Fruit fly (Drosophila melanogaster) whole organism, embryonic: ENCODE results near the gene CG31265.

Experiments used
- Ada2b ChIP-seq: fragments of 200-800 bp; sonication (Bioruptor generic); IDR thresholded peaks from 2 replicates; pipeline ENCODE4 v1.3.6; 2022; ENCODE audit warnings: missing biosample characterization, missing genetic modification characterization
- Adf1 ChIP-seq: fragments of 200-800 bp; sonication (Bioruptor generic); IDR thresholded peaks from 2 replicates; pipeline ENCODE4 v1.3.6; 2022; ENCODE audit warnings: missing biosample characterization, missing genetic modification characterization
- Blimp-1 ChIP-seq: fragments of 200-800 bp; sonication (Bioruptor generic); optimal IDR thresholded peaks from 3 replicates; lab custom pipeline; 2018; ENCODE audit warnings: missing biosample characterization, missing genetic modification characterization, mild to moderate bottlenecking, moderate library complexity, missing genetic modification reagents
- CG10321 ChIP-seq: fragments of 200-800 bp; sonication (Bioruptor generic); IDR thresholded peaks from 2 replicates; pipeline ENCODE4 v1.3.6; 2022; ENCODE audit warnings: missing biosample characterization, missing genetic modification characterization
- CG12104 ChIP-seq: fragments of 200-800 bp; sonication (Bioruptor generic); optimal IDR thresholded peaks from 3 replicates; lab custom pipeline; 2016; ENCODE audit warnings: missing biosample characterization, missing genetic modification characterization
- CG13123 ChIP-seq: fragments of 200-800 bp; sonication (Bioruptor generic); optimal IDR thresholded peaks from 2 replicates; lab custom pipeline; 2016; ENCODE audit warnings: missing biosample characterization, missing genetic modification characterization
- CG14014 ChIP-seq: fragments of 200-800 bp; sonication (Bioruptor generic); IDR thresholded peaks from 2 replicates; pipeline ENCODE4 v1.3.6; 2022; ENCODE audit warnings: missing biosample characterization, missing genetic modification characterization
- CG15011 ChIP-seq: fragments of 200-800 bp; sonication (Bioruptor generic); optimal IDR thresholded peaks from 3 replicates; lab custom pipeline; 2018; ENCODE audit warnings: missing biosample characterization, mild to moderate bottlenecking, missing genetic modification characterization
- CG15073 ChIP-seq: fragments of 200-800 bp; sonication (Bioruptor generic); optimal IDR thresholded peaks from 2 replicates; lab custom pipeline; 2016; ENCODE audit warnings: missing biosample characterization, missing genetic modification characterization
- CG17912 ChIP-seq: fragments of 200-800 bp; sonication (Bioruptor generic); optimal IDR thresholded peaks from 2 replicates; lab custom pipeline; 2018; ENCODE audit warnings: missing biosample characterization, mild to moderate bottlenecking, missing genetic modification characterization
- CG18011 ChIP-seq: fragments of 200-800 bp; sonication (Bioruptor generic); optimal IDR thresholded peaks from 2 replicates; lab custom pipeline; 2017; ENCODE audit warnings: missing biosample characterization, missing genetic modification characterization, mild to moderate bottlenecking, moderate library complexity, missing genotype
- CG18599 ChIP-seq: fragments of 200-800 bp; sonication (Bioruptor generic); optimal IDR thresholded peaks from 3 replicates; lab custom pipeline; 2017; ENCODE audit warnings: missing biosample characterization, missing genetic modification characterization, mild to moderate bottlenecking, moderate library complexity, missing genetic modification reagents
- CG18619 ChIP-seq: fragments of 200-800 bp; sonication (Bioruptor generic); optimal IDR thresholded peaks from 3 replicates; lab custom pipeline; 2017; ENCODE audit warnings: missing biosample characterization, mild to moderate bottlenecking, missing genetic modification characterization
- CG31441 ChIP-seq: fragments of 200-800 bp; sonication (Bioruptor generic); IDR thresholded peaks from 2 replicates; pipeline ENCODE4 v1.3.6; 2022; ENCODE audit warnings: missing biosample characterization, missing genetic modification characterization
- CG32532 ChIP-seq: fragments of 200-800 bp; sonication (Bioruptor generic); IDR thresholded peaks from 2 replicates; pipeline ENCODE4 v1.3.6; 2022; ENCODE audit warnings: missing biosample characterization, missing genetic modification characterization
- CG34422 ChIP-seq: fragments of 200-800 bp; sonication (Bioruptor generic); IDR thresholded peaks from 3 replicates; pipeline ENCODE4 v1.3.6; 2022; ENCODE audit warnings: missing biosample characterization, missing genetic modification characterization
- CG7963 ChIP-seq: fragments of 200-800 bp; sonication (Bioruptor generic); IDR thresholded peaks from 3 replicates; pipeline ENCODE4 v1.3.6; 2022; ENCODE audit warnings: missing biosample characterization, missing genetic modification characterization; ENCODE audit not compliant: partially characterized antibody
- Dad ChIP-seq: fragments of 200-800 bp; sonication (Bioruptor generic); optimal IDR thresholded peaks from 3 replicates; lab custom pipeline; 2016; ENCODE audit warnings: missing biosample characterization, missing genetic modification characterization
- Ets97D ChIP-seq: fragments of 200-800 bp; sonication (Bioruptor generic); optimal IDR thresholded peaks from 3 replicates; lab custom pipeline; 2016; ENCODE audit warnings: missing biosample characterization, missing genetic modification characterization
- Gug ChIP-seq: fragments of 200-800 bp; sonication (Bioruptor generic); IDR thresholded peaks from 4 replicates; pipeline ENCODE4 v1.3.6; 2022; ENCODE audit warnings: missing biosample characterization, missing genetic modification characterization
- H2.0 ChIP-seq: fragments of 200-800 bp; sonication (Bioruptor generic); IDR thresholded peaks from 2 replicates; pipeline ENCODE4 v1.3.6; 2022; ENCODE audit warnings: missing biosample characterization, missing genetic modification characterization
- Mes4 ChIP-seq: fragments of 200-800 bp; sonication (Bioruptor generic); optimal IDR thresholded peaks from 2 replicates; lab custom pipeline; 2016; ENCODE audit warnings: missing biosample characterization, missing genetic modification characterization
- Myb ChIP-seq: fragments of 200-800 bp; sonication (Bioruptor generic); optimal IDR thresholded peaks from 2 replicates; lab custom pipeline; 2016; ENCODE audit warnings: missing biosample characterization, missing genetic modification characterization
- NC2β ChIP-seq: fragments of 200-800 bp; sonication (Bioruptor generic); optimal IDR thresholded peaks from 2 replicates; lab custom pipeline; 2016; ENCODE audit warnings: missing biosample characterization, missing genetic modification characterization
- Neu2 ChIP-seq: fragments of 200-800 bp; sonication (Bioruptor generic); optimal IDR thresholded peaks from 3 replicates; lab custom pipeline; 2016; ENCODE audit warnings: missing biosample characterization, missing genetic modification characterization, borderline replicate concordance
- Trl ChIP-seq, 3 experiments: fragments of >200 bp in 2 of 3; fragments of 200-800 bp in 1 of 3; sonication (Bioruptor generic) in 1 of 3; optimal IDR thresholded peaks; 2 replicates in 1 of 3; 3 replicates in 2 of 3; lab custom pipeline; 2016 to 2017; ENCODE audit warnings: missing biosample characterization in 1 of 3, missing genetic modification characterization in 1 of 3
- Vsx1 ChIP-seq: fragments of 200-800 bp; sonication (Bioruptor generic); optimal IDR thresholded peaks from 2 replicates; lab custom pipeline; 2017; ENCODE audit warnings: missing biosample characterization, mild to moderate bottlenecking, missing genetic modification characterization, missing genetic modification reagents
- ara ChIP-seq: fragments of 200-800 bp; sonication (Bioruptor generic); IDR thresholded peaks from 2 replicates; pipeline ENCODE4 v1.3.6; 2022; ENCODE audit warnings: missing biosample characterization, missing genetic modification characterization
- ato ChIP-seq: fragments of 200-800 bp; sonication (Bioruptor generic); IDR thresholded peaks from 2 replicates; pipeline ENCODE4 v1.3.6; 2022; ENCODE audit warnings: missing biosample characterization, missing genetic modification characterization; ENCODE audit not compliant: partially characterized antibody
- az2 ChIP-seq: fragments of 200-800 bp; sonication (Bioruptor generic); optimal IDR thresholded peaks from 3 replicates; lab custom pipeline; 2016; ENCODE audit warnings: missing biosample characterization, missing genetic modification characterization
- bsh ChIP-seq, 2 experiments: fragments of 200-800 bp; sonication (Bioruptor generic); optimal IDR thresholded peaks; 2 replicates each; lab custom pipeline; 2017 to 2018; ENCODE audit warnings: mild to moderate bottlenecking in 2 of 2, missing biosample characterization in 2 of 2, missing genetic modification characterization in 2 of 2, moderate library complexity in 1 of 2
- cato ChIP-seq: fragments of 200-800 bp; sonication (Bioruptor generic); optimal IDR thresholded peaks from 2 replicates; lab custom pipeline; 2016; ENCODE audit warnings: missing biosample characterization, missing genetic modification characterization, borderline replicate concordance
- crol ChIP-seq: fragments of 200-800 bp; sonication (Bioruptor generic); IDR thresholded peaks from 2 replicates; pipeline ENCODE4 v1.3.6; 2022; ENCODE audit warnings: missing biosample characterization, missing genetic modification characterization
- danr ChIP-seq: fragments of 200-800 bp; sonication (Bioruptor generic); IDR thresholded peaks from 2 replicates; pipeline ENCODE4 v1.3.6; 2022; ENCODE audit warnings: missing biosample characterization, missing genetic modification characterization
- dimm ChIP-seq: fragments of 200-800 bp; sonication (Bioruptor generic); IDR thresholded peaks from 2 replicates; pipeline ENCODE4 v1.3.6; 2022; ENCODE audit warnings: missing biosample characterization, missing genetic modification characterization
- emc ChIP-seq: fragments of 200-800 bp; sonication (Bioruptor generic); optimal IDR thresholded peaks from 2 replicates; lab custom pipeline; 2016; ENCODE audit warnings: missing biosample characterization, missing genetic modification characterization
- gce ChIP-seq: fragments of 200-800 bp; sonication (Bioruptor generic); IDR thresholded peaks from 3 replicates; pipeline ENCODE4 v1.3.6; 2022; ENCODE audit warnings: missing biosample characterization, missing genetic modification characterization
- gfzf ChIP-seq: fragments of 200-800 bp; sonication (Bioruptor generic); optimal IDR thresholded peaks from 2 replicates; lab custom pipeline; 2016; ENCODE audit warnings: missing biosample characterization, mild to moderate bottlenecking, missing genetic modification characterization, moderate library complexity
- gsb-n ChIP-seq: fragments of 200-800 bp; sonication (Bioruptor generic); optimal IDR thresholded peaks from 3 replicates; lab custom pipeline; 2018; ENCODE audit warnings: missing biosample characterization, mild to moderate bottlenecking, missing genetic modification characterization
- hbn ChIP-seq: fragments of 200-800 bp; sonication (Bioruptor generic); IDR thresholded peaks from 2 replicates; pipeline ENCODE4 v1.3.6; 2022; ENCODE audit warnings: missing biosample characterization, missing genetic modification characterization; ENCODE audit not compliant: partially characterized antibody
- lola ChIP-seq, 3 experiments: fragments of >200 bp in 2 of 3; fragments of 200-800 bp in 1 of 3; sonication (Bioruptor generic) in 1 of 3; optimal IDR thresholded peaks; 2 replicates each; lab custom pipeline; 2017 to 2019; ENCODE audit warnings: missing biosample characterization in 3 of 3, missing genetic modification characterization in 3 of 3, mild to moderate bottlenecking in 1 of 3, moderate library complexity in 1 of 3
- lov ChIP-seq, 2 experiments: fragments of 200-800 bp in 1 of 2; fragments of >200 bp in 1 of 2; sonication (Bioruptor generic) in 1 of 2; IDR thresholded peaks in 1 of 2; optimal IDR thresholded peaks in 1 of 2; 2 replicates in 1 of 2; 3 replicates in 1 of 2; pipeline versions ENCODE4 v1.3.6 to Lab custom; 2017 to 2022; ENCODE audit warnings: missing biosample characterization in 1 of 2, missing genetic modification characterization in 1 of 2
- pnt ChIP-seq: fragments of 200-800 bp; sonication (Bioruptor generic); optimal IDR thresholded peaks from 3 replicates; lab custom pipeline; 2016; ENCODE audit warnings: missing biosample characterization, missing genetic modification characterization
- repo ChIP-seq: fragments of 200-800 bp; sonication (Bioruptor generic); optimal IDR thresholded peaks from 2 replicates; lab custom pipeline; 2016; ENCODE audit warnings: missing biosample characterization, missing genetic modification characterization
- sd ChIP-seq: fragments of 200-800 bp; sonication (Bioruptor generic); optimal IDR thresholded peaks from 3 replicates; lab custom pipeline; 2018; ENCODE audit warnings: missing biosample characterization, mild to moderate bottlenecking, missing genetic modification characterization, moderate library complexity
- sqz ChIP-seq: fragments of 200-800 bp; sonication (Bioruptor generic); optimal IDR thresholded peaks from 3 replicates; lab custom pipeline; 2018; ENCODE audit warnings: missing biosample characterization, mild to moderate bottlenecking, missing genetic modification characterization
- tio ChIP-seq: fragments of 200-800 bp; sonication (Bioruptor generic); optimal IDR thresholded peaks from 2 replicates; lab custom pipeline; 2017; ENCODE audit warnings: missing biosample characterization, missing genetic modification characterization, inconsistent platforms
- trh ChIP-seq: fragments of 200-800 bp; sonication (Bioruptor generic); optimal IDR thresholded peaks from 2 replicates; lab custom pipeline; 2016; ENCODE audit warnings: missing biosample characterization, missing genetic modification characterization

Gene CG31265

DNA sequence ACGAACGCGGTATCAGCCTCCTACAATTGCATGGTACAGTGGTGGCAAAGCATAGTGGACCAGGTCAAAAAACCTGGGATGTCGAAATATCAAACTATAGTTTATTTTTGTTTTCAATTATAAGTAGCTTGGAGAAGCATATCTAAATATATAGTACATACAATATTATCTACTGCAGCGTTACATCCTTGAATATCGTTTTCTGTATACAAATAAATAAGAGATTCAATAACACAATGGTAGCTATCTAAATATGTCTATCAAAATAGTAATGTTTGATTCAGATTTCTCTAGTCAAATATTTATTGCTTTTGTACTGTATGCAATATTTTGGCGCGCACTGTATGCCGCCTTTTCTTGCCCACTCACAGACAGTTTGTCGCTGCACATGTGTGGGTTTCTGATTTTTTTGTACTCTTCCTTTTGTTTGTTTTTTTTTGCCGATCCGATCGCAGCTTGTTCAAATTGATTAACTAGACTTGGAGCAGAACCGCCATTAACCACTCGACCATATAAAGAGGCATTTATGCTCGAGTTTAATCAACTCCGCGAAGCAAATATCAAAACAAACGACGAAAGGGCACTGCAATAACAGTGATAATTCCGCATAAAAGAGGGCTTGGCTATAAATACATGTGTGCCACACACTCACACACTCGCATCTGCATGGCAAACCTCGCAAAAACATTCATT lies 47.2 kb upstream of the CG31265 start (continued):
- peak; percentile 69 for TF ChIP-seq Ets97D (GFP tag; lab: Kevin White, UChicago)
- peak; percentile 59 for TF ChIP-seq crol (GFP tag; lab: Robert Waterston, UW)
- TF ChIP-seq CG31441 (GFP tag; lab: Robert Waterston, UW): peak; percentile 98
- TF ChIP-seq hbn (GFP tag; lab: Robert Waterston, UW): no peak
- TF ChIP-seq sd (tag; lab: Kevin White, UChicago): peak; percentile 85
- TF ChIP-seq H2.0 (GFP tag; lab: Robert Waterston, UW): peak; percentile 86
- TF ChIP-seq Blimp-1 (GFP tag; lab: Kevin White, UChicago): peak; percentile 92
- TF ChIP-seq danr (GFP tag; lab: Robert Waterston, UW): peak; percentile 92
- peak; percentile 83 for TF ChIP-seq CG18011 (GFP tag; lab: Kevin White, UChicago)
- TF ChIP-seq Ada2b: peak; percentile 86
- TF ChIP-seq lov (optimal IDR thresholded peaks at IDR 0.05; lab: Kevin White, UChicago): no peak
- TF ChIP-seq lov (GFP tag; IDR thresholded peaks at IDR 0.05; lab: Robert Waterston, UW): peak; percentile 90
- TF ChIP-seq CG18619 (GFP tag; lab: Kevin White, UChicago): peak; percentile 95
- TF ChIP-seq emc (GFP tag; lab: Kevin White, UChicago): peak; percentile 53
- TF ChIP-seq CG7963 (GFP tag; lab: Robert Waterston, UW): no peak
- TF ChIP-seq sqz (GFP tag; lab: Kevin White, UChicago): peak; percentile 88
- peak; percentile 93 for TF ChIP-seq Gug (GFP tag; lab: Robert Waterston, UW)
- TF ChIP-seq Dad (GFP tag; lab: Kevin White, UChicago): peak; percentile 82
- TF ChIP-seq repo: peak; percentile 68
- TF ChIP-seq lola (GFP tag; optimal IDR thresholded peaks at IDR 0.05; lab: Kevin White, UChicago): peak in 1 of 3 experiments; percentile 97
- TF ChIP-seq bsh (GFP tag; optimal IDR thresholded peaks at IDR 0.05; lab: Kevin White, UChicago): peak; percentile 96 to 97
- peak; percentile 98 for TF ChIP-seq CG15073 (GFP tag; lab: Kevin White, UChicago)
- TF ChIP-seq gfzf (GFP tag; lab: Kevin White, UChicago): no peak
- TF ChIP-seq gsb-n (tag; lab: Kevin White, UChicago): peak; percentile 95
- TF ChIP-seq cato (GFP tag; lab: Kevin White, UChicago): peak; percentile 94
- peak; percentile 91 for TF ChIP-seq CG13123 (GFP tag; lab: Kevin White, UChicago)
- peak; percentile 92 for TF ChIP-seq Vsx1 (GFP tag; lab: Kevin White, UChicago)
- peak; percentile 87 for TF ChIP-seq pnt (GFP tag; lab: Kevin White, UChicago)
- TF ChIP-seq dimm (GFP tag; lab: Robert Waterston, UW): 0 out of 2 replicates have a peak, but pooled peaks have one; percentile 72
- TF ChIP-seq CG17912 (GFP tag; lab: Kevin White, UChicago): peak; percentile 79
- peak; percentile 94 for TF ChIP-seq CG12104 (GFP tag; lab: Kevin White, UChicago)
- TF ChIP-seq CG10321 (GFP tag; lab: Robert Waterston, UW): peak; percentile 67; the same call in 1 of the 2 replicates
- no peak for TF ChIP-seq ato (GFP tag; lab: Robert Waterston, UW)
- TF ChIP-seq Adf1 (GFP tag; lab: Robert Waterston, UW): peak; percentile 60
- no peak for TF ChIP-seq Trl (optimal IDR thresholded peaks at IDR 0.05; lab: Kevin White, UChicago)
- peak; percentile 91 for TF ChIP-seq Trl (GFP tag; optimal IDR thresholded peaks at IDR 0.05; lab: Kevin White, UChicago)
- peak; percentile 91 for TF ChIP-seq CG15011 (GFP tag; lab: Kevin White, UChicago)
- peak; percentile 96 for TF ChIP-seq az2 (GFP tag; lab: Kevin White, UChicago)
- peak; percentile 86 for TF ChIP-seq gce
- TF ChIP-seq ara: peak; percentile 88
- TF ChIP-seq trh (GFP tag; lab: Kevin White, UChicago): peak; percentile 85
- TF ChIP-seq CG34422 (GFP tag; lab: Robert Waterston, UW): peak; percentile 94
- peak; percentile 94 for TF ChIP-seq CG32532 (GFP tag; lab: Robert Waterston, UW)
- peak; percentile 97 for TF ChIP-seq tio (GFP tag; lab: Kevin White, UChicago)
- TF ChIP-seq NC2β (GFP tag; lab: Kevin White, UChicago): peak; percentile 85
- TF ChIP-seq CG14014 (GFP tag; lab: Robert Waterston, UW): peak; percentile 93
- TF ChIP-seq Myb (GFP tag; lab: Kevin White, UChicago): peak; percentile 25
- TF ChIP-seq Mes4 (GFP tag; lab: Kevin White, UChicago): peak; percentile 89
- TF ChIP-seq Neu2 (GFP tag; lab: Kevin White, UChicago): no peak
- peak; percentile 95 for TF ChIP-seq CG18599
